Fruit fly (Drosophila melanogaster) whole organism, embryonic: ENCODE measurements around the gene CG42324.

Source experiments
- Awh ChIP-seq: fragments of 200-800 bp; sonication (Bioruptor generic); IDR thresholded peaks from 2 replicates; pipeline ENCODE4, ENCODE4 v1.3.6; 2022; ENCODE audit warnings: missing biosample characterization, missing genetic modification characterization
- B-H1 ChIP-seq: fragments of 200-800 bp; sonication (Bioruptor generic); IDR thresholded peaks from 3 replicates; pipeline ENCODE4 v1.3.6; 2022; ENCODE audit warnings: missing biosample characterization, missing genetic modification characterization
- C15 ChIP-seq: fragments of 200-800 bp; sonication (Bioruptor generic); IDR thresholded peaks from 3 replicates; pipeline ENCODE4 v1.3.6; 2022; ENCODE audit warnings: missing biosample characterization, missing genetic modification characterization
- CG10654 ChIP-seq: fragments of 200-800 bp; sonication (Bioruptor generic); optimal IDR thresholded peaks from 2 replicates; lab custom pipeline; 2016; ENCODE audit warnings: missing biosample characterization, missing genetic modification characterization
- CG11093 ChIP-seq: fragments of 200-800 bp; sonication (Bioruptor generic); IDR thresholded peaks from 3 replicates; pipeline ENCODE4 v1.3.6; 2022; ENCODE audit warnings: missing biosample characterization, missing genetic modification characterization
- CG11398 ChIP-seq: fragments of 200-800 bp; sonication (Bioruptor generic); optimal IDR thresholded peaks from 2 replicates; lab custom pipeline; 2016; ENCODE audit warnings: missing biosample characterization, missing genetic modification characterization
- CG12071 ChIP-seq: fragments of 200-800 bp; sonication (Bioruptor generic); optimal IDR thresholded peaks from 3 replicates; lab custom pipeline; 2018; ENCODE audit warnings: missing biosample characterization, mild to moderate bottlenecking, missing genetic modification characterization
- CG12219 ChIP-seq: fragments of 200-800 bp; sonication (Bioruptor generic); optimal IDR thresholded peaks from 3 replicates; lab custom pipeline; 2018; ENCODE audit warnings: missing biosample characterization, mild to moderate bottlenecking, missing genetic modification characterization
- CG12299 ChIP-seq: fragments of 200-800 bp; sonication (Bioruptor generic); optimal IDR thresholded peaks from 2 replicates; lab custom pipeline; 2018; ENCODE audit warnings: missing biosample characterization, mild to moderate bottlenecking, missing genetic modification characterization
- CG12391 ChIP-seq: fragments of 200-800 bp; sonication (Bioruptor generic); optimal IDR thresholded peaks from 3 replicates; lab custom pipeline; 2018; ENCODE audit warnings: missing biosample characterization, mild to moderate bottlenecking, missing genetic modification characterization, moderate library complexity
- CG15479 ChIP-seq: fragments of 200-800 bp; sonication (Bioruptor generic); optimal IDR thresholded peaks from 3 replicates; lab custom pipeline; 2019; ENCODE audit warnings: missing biosample characterization, mild to moderate bottlenecking, missing genetic modification characterization, moderate library complexity
- CG17186 ChIP-seq: fragments of 200-800 bp; sonication (Bioruptor generic); optimal IDR thresholded peaks from 3 replicates; lab custom pipeline; 2017; ENCODE audit warnings: missing biosample characterization, missing genetic modification reagents, missing genetic modification characterization
- CG17612 ChIP-seq: fragments of 200-800 bp; sonication (Bioruptor generic); IDR thresholded peaks from 2 replicates; pipeline ENCODE4 v1.3.6; 2022; ENCODE audit warnings: missing biosample characterization, missing genetic modification characterization
- CG18011 ChIP-seq: fragments of 200-800 bp; sonication (Bioruptor generic); optimal IDR thresholded peaks from 2 replicates; lab custom pipeline; 2017; ENCODE audit warnings: missing biosample characterization, missing genetic modification characterization, mild to moderate bottlenecking, moderate library complexity, missing genotype
- CG2116 ChIP-seq: fragments of 200-800 bp; sonication (Bioruptor generic); optimal IDR thresholded peaks from 3 replicates; lab custom pipeline; 2018; ENCODE audit warnings: missing biosample characterization, mild to moderate bottlenecking, missing genetic modification characterization
- CG2202 ChIP-seq: fragments of 200-800 bp; sonication (Bioruptor generic); optimal IDR thresholded peaks from 2 replicates; lab custom pipeline; 2018; ENCODE audit warnings: missing biosample characterization, mild to moderate bottlenecking, missing genetic modification characterization
- CG2712 ChIP-seq: fragments of 200-800 bp; optimal IDR thresholded peaks from 3 replicates; lab custom pipeline; 2019; ENCODE audit warnings: missing biosample characterization, mild to moderate bottlenecking, missing genetic modification characterization, moderate library complexity
- CG3407 ChIP-seq: fragments of 200-800 bp; sonication (Bioruptor generic); optimal IDR thresholded peaks from 2 replicates; lab custom pipeline; 2018; ENCODE audit warnings: missing biosample characterization, mild to moderate bottlenecking, missing genetic modification characterization
- CG3847 ChIP-seq: fragments of 200-800 bp; sonication (Bioruptor generic); IDR thresholded peaks from 2 replicates; pipeline ENCODE4 v1.3.6; 2022; ENCODE audit warnings: missing biosample characterization, missing genetic modification characterization
- CG4820 ChIP-seq: fragments of 200-800 bp; sonication (Bioruptor generic); optimal IDR thresholded peaks from 3 replicates; lab custom pipeline; 2016; ENCODE audit warnings: missing biosample characterization, missing genetic modification characterization
- CG6175 ChIP-seq: fragments of 200-800 bp; sonication (Bioruptor generic); IDR thresholded peaks from 3 replicates; pipeline ENCODE4 v1.3.6; 2022; ENCODE audit warnings: missing biosample characterization, missing genetic modification characterization
- CG6683 ChIP-seq: fragments of 200-800 bp; sonication (Bioruptor generic); optimal IDR thresholded peaks from 2 replicates; lab custom pipeline; 2017; ENCODE audit warnings: missing biosample characterization, mild to moderate bottlenecking, missing genetic modification characterization, missing genetic modification reagents
- CG8359 ChIP-seq: fragments of 200-800 bp; sonication (Bioruptor generic); optimal IDR thresholded peaks from 2 replicates; lab custom pipeline; 2017; ENCODE audit warnings: missing biosample characterization, mild to moderate bottlenecking, missing genetic modification characterization, borderline replicate concordance
- CG8478 ChIP-seq: fragments of >200 bp; optimal IDR thresholded peaks from 2 replicates; lab custom pipeline; 2018
- CG8944 ChIP-seq: fragments of 200-800 bp; sonication (Bioruptor generic); optimal IDR thresholded peaks from 3 replicates; lab custom pipeline; 2016; ENCODE audit warnings: missing biosample characterization, missing genetic modification characterization
- CHES-1-like ChIP-seq: fragments of 200-800 bp; sonication (Bioruptor generic); optimal IDR thresholded peaks from 2 replicates; lab custom pipeline; 2016; ENCODE audit warnings: missing biosample characterization, missing genetic modification characterization
- CrebB ChIP-seq: fragments of 200-800 bp; sonication (Bioruptor generic); optimal IDR thresholded peaks from 3 replicates; lab custom pipeline; 2018; ENCODE audit warnings: missing biosample characterization, mild to moderate bottlenecking, missing genetic modification characterization
- Dek ChIP-seq: fragments of 200-800 bp; sonication (Bioruptor generic); optimal IDR thresholded peaks from 3 replicates; lab custom pipeline; 2019; ENCODE audit warnings: missing biosample characterization, mild to moderate bottlenecking, missing genetic modification characterization, moderate library complexity
- ERR ChIP-seq: fragments of 200-800 bp; sonication (Bioruptor generic); optimal IDR thresholded peaks from 2 replicates; lab custom pipeline; 2016; ENCODE audit warnings: missing biosample characterization, missing genetic modification characterization
- HHEX ChIP-seq: fragments of 200-800 bp; sonication (Bioruptor generic); optimal IDR thresholded peaks from 3 replicates; lab custom pipeline; 2017; ENCODE audit warnings: missing biosample characterization, mild to moderate bottlenecking, missing genetic modification characterization, missing genetic modification reagents
- Lim3 ChIP-seq: fragments of 200-800 bp; sonication (Bioruptor generic); IDR thresholded peaks from 2 replicates; pipeline ENCODE4 v1.3.6; 2022; ENCODE audit warnings: missing biosample characterization, missing genetic modification characterization
- Optix ChIP-seq: fragments of 200-800 bp; sonication (Bioruptor generic); IDR thresholded peaks from 3 replicates; pipeline ENCODE4 v1.3.6; 2022; ENCODE audit warnings: missing biosample characterization, missing genetic modification characterization
- Poxn ChIP-seq: fragments of 200-800 bp; sonication (Bioruptor generic); IDR thresholded peaks from 2 replicates; pipeline ENCODE4 v1.3.6; 2022; ENCODE audit warnings: missing biosample characterization, missing genetic modification characterization
- Scr ChIP-seq: fragments of 200-800 bp; sonication (Bioruptor generic); IDR thresholded peaks from 2 replicates; pipeline ENCODE4 v1.3.6; 2022; ENCODE audit warnings: missing biosample characterization, missing genetic modification characterization; ENCODE audit not compliant: partially characterized antibody
- ara ChIP-seq: fragments of 200-800 bp; sonication (Bioruptor generic); IDR thresholded peaks from 2 replicates; pipeline ENCODE4 v1.3.6; 2022; ENCODE audit warnings: missing biosample characterization, missing genetic modification characterization
- cg ChIP-seq: fragments of 200-800 bp; sonication (Bioruptor generic); optimal IDR thresholded peaks from 3 replicates; lab custom pipeline; 2019; ENCODE audit warnings: missing biosample characterization, mild to moderate bottlenecking, missing genetic modification characterization, moderate library complexity
- chn ChIP-seq: fragments of 200-800 bp; sonication (Bioruptor generic); optimal IDR thresholded peaks from 2 replicates; lab custom pipeline; 2016; ENCODE audit warnings: missing biosample characterization, missing genetic modification characterization
- da ChIP-seq: fragments of 200-800 bp; sonication (Bioruptor generic); optimal IDR thresholded peaks from 2 replicates; lab custom pipeline; 2016; ENCODE audit warnings: missing biosample characterization, missing genetic modification characterization
- dm ChIP-seq: fragments of 200-800 bp; sonication (Bioruptor generic); optimal IDR thresholded peaks from 3 replicates; lab custom pipeline; 2016; ENCODE audit warnings: missing biosample characterization, missing genetic modification characterization
- eve ChIP-seq, 2 experiments: fragments of >200 bp; optimal IDR thresholded peaks; 2 replicates each; lab custom pipeline; 2017; ENCODE audit warnings: missing biosample characterization in 2 of 2, missing genetic modification characterization in 2 of 2
- fd3F ChIP-seq: fragments of 200-800 bp; sonication (Bioruptor generic); optimal IDR thresholded peaks from 2 replicates; lab custom pipeline; 2018; ENCODE audit warnings: missing biosample characterization, mild to moderate bottlenecking, missing genetic modification characterization, moderate library complexity
- gcm2 ChIP-seq: fragments of 200-800 bp; sonication (Bioruptor generic); optimal IDR thresholded peaks from 2 replicates; lab custom pipeline; 2016; ENCODE audit warnings: missing biosample characterization, missing genetic modification characterization
- gsb ChIP-seq: fragments of 200-800 bp; sonication (Bioruptor generic); IDR thresholded peaks from 2 replicates; pipeline ENCODE4 v1.3.6; 2022; ENCODE audit warnings: missing biosample characterization, missing genetic modification characterization
- hth ChIP-seq: fragments of >200 bp; optimal IDR thresholded peaks from 2 replicates; lab custom pipeline; 2017; ENCODE audit warnings: inconsistent platforms
- inv ChIP-seq: fragments of 200-800 bp; sonication (Bioruptor generic); IDR thresholded peaks from 2 replicates; pipeline ENCODE4 v1.3.6; 2022; ENCODE audit warnings: missing biosample characterization, missing genetic modification characterization; ENCODE audit not compliant: partially characterized antibody
- jigr1 ChIP-seq: fragments of 200-800 bp; sonication (Bioruptor generic); IDR thresholded peaks from 3 replicates; pipeline ENCODE4 v1.3.6; 2022; ENCODE audit warnings: missing biosample characterization, missing genetic modification characterization
- kay ChIP-seq: fragments of 200-800 bp; sonication (Bioruptor generic); optimal IDR thresholded peaks from 2 replicates; lab custom pipeline; 2016; ENCODE audit warnings: missing biosample characterization, missing genetic modification characterization
- otp ChIP-seq: fragments of 200-800 bp; sonication (Bioruptor generic); IDR thresholded peaks from 3 replicates; pipeline ENCODE4, ENCODE4 v1.3.6; 2022; ENCODE audit warnings: missing biosample characterization, missing genetic modification characterization
- pho ChIP-seq: fragments of 200-800 bp; sonication (Bioruptor generic); optimal IDR thresholded peaks from 2 replicates; lab custom pipeline; 2016; ENCODE audit warnings: missing biosample characterization, missing genetic modification characterization
- vvl ChIP-seq: fragments of 200-800 bp; sonication (Bioruptor generic); IDR thresholded peaks from 2 replicates; pipeline ENCODE4 v1.3.6; 2022; ENCODE audit warnings: missing biosample characterization, missing genetic modification characterization
- zen ChIP-seq: fragments of 200-800 bp; sonication (Bioruptor generic); optimal IDR thresholded peaks from 3 replicates; lab custom pipeline; 2018; ENCODE audit warnings: missing biosample characterization, mild to moderate bottlenecking, missing genetic modification characterization, moderate library complexity
- zfh2 ChIP-seq: fragments of 200-800 bp; sonication (Bioruptor generic); optimal IDR thresholded peaks from 2 replicates; lab custom pipeline; 2016; ENCODE audit warnings: missing biosample characterization, missing genetic modification characterization

CG42324 gene

DNA sequence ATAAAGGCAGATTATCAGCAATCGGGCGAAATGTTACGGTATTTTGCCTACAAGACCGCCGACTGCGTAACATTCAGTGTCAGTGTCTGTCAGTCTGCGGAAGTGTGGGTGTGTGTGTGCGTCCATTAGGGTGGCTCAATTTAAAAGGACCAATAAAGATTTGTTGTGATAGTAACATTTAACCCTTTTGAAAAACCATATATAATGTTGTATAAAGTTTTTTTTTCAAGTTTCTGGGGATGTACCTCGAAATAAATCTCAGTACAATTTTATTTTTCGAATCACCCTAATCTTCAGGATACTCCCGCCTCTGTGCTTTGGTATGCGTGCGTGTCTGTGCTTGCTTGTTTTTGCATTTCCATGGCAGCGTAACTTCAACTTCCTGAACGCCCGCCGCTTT, 539 bp downstream of the CG42324 start (continued):
- TF ChIP-seq zen (peak; percentile 22), CG3847 (peak; percentile 56), otp (peak; percentile 69; the same call in 2 of the 3 replicates), CG10654 (GFP tag; lab: Kevin White, UChicago) (peak; percentile 31), CG2712 (tag; lab: Kevin White, UChicago) (peak; percentile 54), CG11398 (GFP tag; lab: Kevin White, UChicago) (no peak), fd3F (GFP tag; lab: Kevin White, UChicago) (peak; percentile 72), CG11093 (no peak), ERR (GFP tag; lab: Kevin White, UChicago) (peak; percentile 3), CG17186 (GFP tag; lab: Kevin White, UChicago) (no peak), gcm2 (GFP tag; lab: Kevin White, UChicago) (no peak), Poxn (GFP tag; lab: Robert Waterston, UW) (no peak), CG12391 (tag; lab: Kevin White, UChicago) (peak; percentile 76), CG17612 (GFP tag; lab: Robert Waterston, UW) (peak; percentile 45; the same call in 1 of the 2 replicates), gsb (GFP tag; lab: Robert Waterston, UW) (peak; percentile 57; the same call in 1 of the 2 replicates), CG8359 (GFP tag; lab: Kevin White, UChicago) (peak; percentile 11), C15 (GFP tag; lab: Robert Waterston, UW) (no peak), B-H1 (GFP tag; lab: Robert Waterston, UW) (peak; percentile 67), CrebB (tag; lab: Kevin White, UChicago) (peak; percentile 81), CG4820 (GFP tag; lab: Kevin White, UChicago) (peak; percentile 32), jigr1 (GFP tag; lab: Robert Waterston, UW) (no peak), CG2202 (tag; lab: Kevin White, UChicago) (no peak), CG18011 (GFP tag; lab: Kevin White, UChicago) (peak; percentile 58), CG6175 (GFP tag; lab: Robert Waterston, UW) (no peak), CG3407 (GFP tag; lab: Kevin White, UChicago) (peak; percentile 20), CG12071 (GFP tag; lab: Kevin White, UChicago) (peak; percentile 76), eve (GFP tag; optimal IDR thresholded peaks at IDR 0.05; lab: Kevin White, UChicago) (no peak), Scr (GFP tag; lab: Robert Waterston, UW) (no peak), chn (peak; percentile 26), hth (lab: Kevin White, UChicago) (no peak), da (GFP tag; lab: Kevin White, UChicago) (no peak), inv (GFP tag; lab: Robert Waterston, UW) (no peak), Dek (peak; percentile 83), Awh (GFP tag; lab: Robert Waterston, UW) (0 out of 2 replicates have a peak, but pooled peaks have one; percentile 47), dm (GFP tag; lab: Kevin White, UChicago) (peak; percentile 27), CG12299 (tag; lab: Kevin White, UChicago) (peak; percentile 88), CG15479 (GFP tag; lab: Kevin White, UChicago) (no peak), zfh2 (peak; percentile 53), CG12219 (peak; percentile 73), CG8944 (GFP tag; lab: Kevin White, UChicago) (peak; percentile 2), CG2116 (GFP tag; lab: Kevin White, UChicago) (peak; percentile 46), HHEX (GFP tag; lab: Kevin White, UChicago) (peak; percentile 78), CG8478 (lab: Kevin White, UChicago) (no peak), CHES-1-like (GFP tag; lab: Kevin White, UChicago) (peak; percentile 71), cg (GFP tag; lab: Kevin White, UChicago) (peak; percentile 21), Lim3 (GFP tag; lab: Robert Waterston, UW) (no peak), ara (GFP tag; lab: Robert Waterston, UW) (peak; percentile 27; the same call in 1 of the 2 replicates), vvl (GFP tag; lab: Robert Waterston, UW) (peak; percentile 82), Optix (GFP tag; lab: Robert Waterston, UW) (peak; percentile 47; the same call in 1 of the 3 replicates), pho (GFP tag; lab: Kevin White, UChicago) (peak; percentile 68), kay (GFP tag; lab: Kevin White, UChicago) (no peak), CG6683 (peak; percentile 82)
